Fruit fly (Drosophila melanogaster) S2 (cell line): ENCODE results near the gene nwk.

Source experiments
- CG8478 ChIP-seq: fragments of >200 bp; optimal IDR thresholded peaks from 2 replicates; lab custom pipeline; 2018
- CTCF ChIP-seq, 2 experiments: fragments of >200 bp; optimal IDR thresholded peaks; 2 replicates each; lab custom pipeline; 2018

- TF ChIP-seq CG8478 (lab: Kevin White, UChicago) (no peak), CTCF (optimal IDR thresholded peaks at IDR 0.05; lab: Kevin White, UChicago) (no peak)
Observed at dm6 chr3L:9124923-9125260, 12.8 kb upstream of the nwk start.
